Worm (Caenorhabditis elegans) whole organism, L4/young adult: ENCODE measurements around the gene dnj-11.

ENCODE experiments used
- W03F9.2 ChIP-seq: fragments of 150-350 bp; optimal IDR thresholded peaks from 2 replicates; lab custom pipeline; 2014; ENCODE audit warnings: missing biosample characterization, missing genetic modification characterization
- dao-5 ChIP-seq: sonication (generic microtip); optimal IDR thresholded peaks from 2 replicates; lab custom pipeline; 2016; ENCODE audit warnings: missing genotype, missing genetic modification characterization, moderate library complexity, missing compliant biosample characterization
- him-1 ChIP-seq: sonication (generic microtip); optimal IDR thresholded peaks from 2 replicates; lab custom pipeline; 2016; ENCODE audit warnings: missing genotype, missing genetic modification reagents, missing genetic modification characterization, missing compliant biosample characterization

dnj-11 gene

ce11 chrIV:6622142-6622541 lies 36.5 kb downstream of the dnj-11 start:
- TF ChIP-seq dao-5 (tag; lab: Kevin White, UChicago) (no peak), W03F9.2 (no peak)

ce11 chrIV:6623390-6623789 lies 37.7 kb downstream of the dnj-11 start, which contains the start of gene C01B10.44:
Gene C01B10.44 (plus strand): TSS chrIV:6623690.
- TF ChIP-seq him-1 (tag; lab: Kevin White, UChicago) (no peak), W03F9.2 (no peak), dao-5 (tag; lab: Kevin White, UChicago) (no peak)

ce11 chrIV:6627798-6628197 lies 42.1 kb downstream of the dnj-11 start, which contains the start of gene cest-5.2:
Gene cest-5.2 (minus strand): TSS chrIV:6627925.
- TF ChIP-seq dao-5 (tag; lab: Kevin White, UChicago): no peak
- no peak for TF ChIP-seq W03F9.2
- TF ChIP-seq him-1 (tag; lab: Kevin White, UChicago): no peak

DNA sequence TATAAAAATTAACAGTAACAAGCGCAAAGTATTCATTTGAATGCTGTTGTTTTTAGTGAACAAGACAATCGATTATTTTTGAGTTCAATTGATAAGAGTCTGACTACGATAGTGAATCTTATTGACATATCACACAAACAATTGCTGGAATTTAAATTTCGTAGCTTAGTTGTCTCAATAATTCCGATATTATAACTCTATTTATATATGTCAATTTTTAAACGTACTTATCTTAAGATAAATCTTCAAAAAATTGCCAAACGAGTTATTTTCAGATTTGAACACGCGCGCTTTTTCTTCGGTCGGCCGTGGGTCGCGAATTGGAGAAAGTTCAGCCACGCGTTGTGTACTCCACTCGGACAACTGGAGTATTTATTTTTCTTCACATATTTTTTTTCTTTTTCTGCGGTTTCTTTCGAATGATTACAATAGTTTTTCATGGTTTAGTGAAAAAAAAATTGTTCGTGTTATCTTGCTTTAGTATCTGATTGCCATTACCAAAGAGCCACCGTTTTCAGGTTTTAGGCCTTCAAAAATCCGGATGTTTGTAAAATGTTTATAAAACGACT lies 46.1 kb downstream of the dnj-11 start, which contains the start of the genes cest-5.1 and C01B10.9:
Gene cest-5.1 (minus strand): TSS at position 51 of the 569 bp plus-strand sequence.
Gene C01B10.9 (plus strand): TSS at position 519 of the 569 bp plus-strand sequence.
- TF ChIP-seq W03F9.2 (peak; percentile 73), him-1 (tag; lab: Kevin White, UChicago) (no peak)

DNA sequence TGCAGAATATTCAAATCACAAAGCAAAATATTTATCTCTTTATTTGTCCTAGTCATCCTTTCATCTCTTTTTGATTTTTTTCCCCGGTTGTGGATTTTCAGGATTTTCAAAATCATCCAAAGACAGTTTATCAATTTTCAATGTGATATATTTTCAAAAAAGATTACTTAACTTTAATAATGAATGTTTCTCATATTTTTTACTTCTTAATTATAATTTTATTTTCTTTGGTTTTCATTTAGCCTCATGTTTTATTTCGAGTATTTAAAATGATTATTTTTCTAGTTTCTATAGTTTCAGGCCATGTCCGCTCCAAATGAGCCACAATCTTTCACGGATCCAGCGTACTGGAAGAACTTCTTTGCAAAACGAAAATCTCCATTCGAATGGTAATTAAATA lies 49.1 kb downstream of the dnj-11 start, which contains the start of gene metl-13:
Gene metl-13 (plus strand): TSS at position 301 of the 400 bp plus-strand sequence.
- TF ChIP-seq him-1 (tag; lab: Kevin White, UChicago): no peak
- no peak for TF ChIP-seq W03F9.2
- TF ChIP-seq dao-5 (tag; lab: Kevin White, UChicago): no peak
